Fruit fly (Drosophila melanogaster): ENCODE measurements around the gene CG15820.
A peak's percentile ranks its signal among the peaks of the same experiment; 100 is the strongest.

CG15820 gene

DNA sequence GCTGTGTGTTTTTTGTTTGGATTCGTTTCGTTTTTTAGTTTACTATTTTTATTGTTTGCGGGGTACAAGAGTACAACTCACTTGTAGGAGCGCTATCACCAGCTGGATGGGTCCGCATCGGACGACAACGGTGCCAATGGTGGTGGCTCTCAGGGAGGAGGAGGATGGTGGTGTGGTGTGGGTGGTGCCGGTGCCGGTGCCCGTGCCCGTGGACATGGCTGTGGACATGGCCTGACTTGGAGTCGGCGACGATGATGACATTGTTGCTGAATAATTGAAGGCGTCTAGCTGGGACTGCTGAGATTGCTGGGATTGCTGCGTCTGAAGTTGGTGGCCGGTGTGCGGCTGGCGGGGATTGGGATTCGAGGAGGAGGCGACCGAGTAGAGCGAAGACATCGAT lies 24.5 kb downstream of the CG15820 start:
- TF ChIP-seq sens (GFP tag) = peak; percentile 24
- no peak for TF ChIP-seq CG2678 (tag; optimal IDR thresholded peaks at IDR 0.05)
- TF ChIP-seq CG11560 (tag; IDR thresholded peaks at IDR 0.05) = 0 out of 3 replicates have a peak, but pooled peaks have one; percentile 11
- TF ChIP-seq CG15696 (tag; optimal IDR thresholded peaks at IDR 0.05) = no peak
- TF ChIP-seq CG3995 (GFP tag; optimal IDR thresholded peaks at IDR 0.05) = no peak
- no peak for TF ChIP-seq Ets97D (GFP tag; optimal IDR thresholded peaks at IDR 0.05)
- no peak for TF ChIP-seq HLHmδ (GFP tag; optimal IDR thresholded peaks at IDR 0.05)
- no peak for TF ChIP-seq gfzf (GFP tag; optimal IDR thresholded peaks at IDR 0.05)
- TF ChIP-seq Ets65A (GFP tag) = peak; percentile 77

DNA sequence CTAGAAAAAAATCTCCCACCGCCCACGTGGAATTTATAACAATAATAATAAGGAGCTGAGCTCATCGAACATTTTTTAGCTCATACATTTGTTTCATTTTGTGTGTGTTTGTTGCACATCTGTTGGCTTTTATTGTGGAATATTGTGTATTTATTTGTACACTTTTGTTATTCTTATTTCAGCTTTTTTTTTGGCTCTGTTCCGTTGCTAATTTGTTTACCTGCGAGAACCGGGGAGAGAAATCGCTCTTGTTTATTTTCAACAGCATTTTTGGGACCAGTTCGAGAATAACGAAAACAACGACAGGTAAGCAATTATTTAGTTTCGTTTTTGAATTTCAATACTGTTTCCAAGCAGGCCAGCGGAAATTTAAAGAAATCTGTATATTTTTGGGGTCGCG lies 26.4 kb downstream of the CG15820 start:
- TF ChIP-seq CG15601 (tag; optimal IDR thresholded peaks at IDR 0.05) (peak; percentile 14), Rfx (GFP tag; IDR thresholded peaks at IDR 0.05) (peak; percentile 18; the same call in 1 of the 2 replicates), sd (tag; optimal IDR thresholded peaks at IDR 0.05) (peak; percentile 66), ATbp (GFP tag; optimal IDR thresholded peaks at IDR 0.05) (peak; percentile 48), CG17568 (GFP tag; optimal IDR thresholded peaks at IDR 0.05) (peak; percentile 44), fd3F (GFP tag; optimal IDR thresholded peaks at IDR 0.05) (peak; percentile 21), CG14014 (GFP tag; IDR thresholded peaks at IDR 0.05) (peak; percentile 27; the same call in 1 of the 2 replicates), odd (GFP tag; optimal IDR thresholded peaks at IDR 0.05) (no peak), lab (GFP tag; optimal IDR thresholded peaks at IDR 0.05) (peak; percentile 11), CG12769 (tag; optimal IDR thresholded peaks at IDR 0.05) (peak; percentile 16), cas (GFP tag; IDR thresholded peaks at IDR 0.05) (no peak)

DNA sequence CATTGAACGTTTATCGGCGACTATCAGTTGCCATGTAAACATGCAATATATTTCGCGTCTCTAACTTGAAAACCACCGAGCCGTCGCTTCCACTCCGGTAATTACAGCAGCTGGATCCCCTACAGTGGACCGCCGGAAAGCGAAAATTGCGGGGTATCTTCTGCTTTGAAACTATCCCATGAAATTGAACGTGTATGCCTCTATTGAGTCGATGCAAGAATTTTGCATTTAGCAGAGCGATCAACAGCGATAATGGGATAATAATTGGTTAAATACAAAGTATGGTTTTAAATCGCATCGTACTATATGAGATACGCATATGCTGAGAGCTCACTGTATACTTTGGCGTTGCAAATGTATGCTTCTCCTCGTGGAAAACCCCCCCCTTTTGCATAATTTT lies 29.1 kb downstream of the CG15820 start:
- no peak for TF ChIP-seq odd (GFP tag; optimal IDR thresholded peaks at IDR 0.05)
- TF ChIP-seq B-H2 (GFP tag; optimal IDR thresholded peaks at IDR 0.05) = no peak
- no peak for TF ChIP-seq cg (GFP tag; optimal IDR thresholded peaks at IDR 0.05)
- no peak for TF ChIP-seq CG10979 (tag; optimal IDR thresholded peaks at IDR 0.05)
- no peak for TF ChIP-seq CG10462 (GFP tag; optimal IDR thresholded peaks at IDR 0.05)
- peak; percentile 23 for TF ChIP-seq grau (tag; optimal IDR thresholded peaks at IDR 0.05)
- no peak for TF ChIP-seq al (GFP tag; IDR thresholded peaks at IDR 0.05)
- no peak for TF ChIP-seq seq (GFP tag; IDR thresholded peaks at IDR 0.05)
- no peak for TF ChIP-seq GATAe (GFP tag; conservative IDR thresholded peaks at IDR 0.05)
- TF ChIP-seq row (GFP tag; IDR thresholded peaks at IDR 0.05) = 0 out of 3 replicates have a peak, but pooled peaks have one; percentile 26
- TF ChIP-seq bowl (GFP tag; IDR thresholded peaks at IDR 0.05) = no peak

DNA sequence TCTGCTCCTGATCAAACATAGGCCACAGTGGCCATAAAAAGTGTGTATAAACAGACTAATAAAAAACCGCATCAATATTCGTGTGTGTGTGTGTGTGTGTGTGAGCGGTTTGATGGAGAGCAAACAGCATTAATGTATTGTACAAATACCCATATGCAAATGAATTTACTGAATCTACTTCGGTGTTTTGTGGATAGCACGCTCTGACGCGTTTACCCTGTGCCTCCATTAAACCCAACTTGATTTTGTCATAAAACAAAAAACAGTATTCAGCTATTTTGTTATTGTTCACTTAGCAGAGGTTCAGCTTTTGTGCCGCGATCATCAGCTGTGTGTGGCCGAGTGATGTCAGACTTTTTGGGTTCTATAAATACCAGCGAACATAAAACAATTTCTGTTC lies 29.8 kb downstream of the CG15820 start:
- TF ChIP-seq CG15269 (tag; optimal IDR thresholded peaks at IDR 0.05) (peak; percentile 33), unpg (GFP tag; optimal IDR thresholded peaks at IDR 0.05) (no peak), Atf6 (GFP tag; IDR thresholded peaks at IDR 0.05) (peak; percentile 41; the same call in 1 of the 2 replicates), CG13775 (GFP tag; optimal IDR thresholded peaks at IDR 0.05) (no peak), chinmo (GFP tag; IDR thresholded peaks at IDR 0.05; ENCODE audit: partially characterized antibody) (peak; percentile 57; the same call in 2 of the 4 replicates), Dp (GFP tag; optimal IDR thresholded peaks at IDR 0.05) (no peak), gcm (GFP tag; optimal IDR thresholded peaks at IDR 0.05) (no peak), vvl (GFP tag; IDR thresholded peaks at IDR 0.05) (peak; percentile 56), Xbp1 (GFP tag; optimal IDR thresholded peaks at IDR 0.05) (no peak), Abd-B (GFP tag; optimal IDR thresholded peaks at IDR 0.05) (peak; percentile 28), caup (GFP tag; optimal IDR thresholded peaks at IDR 0.05; ENCODE audit: severe bottlenecking) (peak; percentile 52), CG12769 (tag; optimal IDR thresholded peaks at IDR 0.05) (peak; percentile 69), Hmr (GFP tag; optimal IDR thresholded peaks at IDR 0.05) (peak; percentile 14), zen2 (GFP tag; IDR thresholded peaks at IDR 0.05; ENCODE audit: partially characterized antibody) (no peak), sd (tag; optimal IDR thresholded peaks at IDR 0.05) (peak; percentile 70), zfh2 (GFP tag; optimal IDR thresholded peaks at IDR 0.05) (no peak), abd-A (tag; optimal IDR thresholded peaks at IDR 0.05) (peak; percentile 47), hkb (optimal IDR thresholded peaks at IDR 0.05) (no peak), hkb (GFP tag; IDR thresholded peaks at IDR 0.05) (peak; percentile 20; the same call in 1 of the 2 replicates)

Data from whole organism, embryonic.